Worm (Caenorhabditis elegans) whole organism, young adult: Measurements from ENCODE around the gene srx-87.
A peak's percentile ranks its signal among the peaks of the same experiment; 100 is the strongest.

ENCODE experiments used
- C06A6.2 ChIP-seq: fragments of 200-800 bp; sonication (Bioruptor generic); conservative IDR thresholded peaks from 2 replicates; pipeline ENCODE4 v1.3.6; 2022; ENCODE audit warnings: missing genetic modification characterization, missing compliant biosample characterization
- F23B12.7 ChIP-seq: sonication (generic microtip); optimal IDR thresholded peaks from 2 replicates; lab custom pipeline; 2017; ENCODE audit warnings: missing genetic modification characterization, mild to moderate bottlenecking, missing compliant biosample characterization, antibody characterized with exemption, moderate library complexity; ENCODE audit not compliant: insufficient read depth
- F37B4.10 ChIP-seq: fragments of 200-800 bp; sonication (Bioruptor generic); IDR thresholded peaks from 2 replicates; pipeline ENCODE4 v1.3.6; 2022; ENCODE audit warnings: missing genetic modification characterization, missing compliant biosample characterization
- F39B2.1 ChIP-seq: fragments of 200-800 bp; sonication (Bioruptor generic); IDR thresholded peaks from 2 replicates; pipeline ENCODE4 v1.3.6; 2022; ENCODE audit warnings: missing genetic modification reagents, missing genetic modification characterization, missing compliant biosample characterization
- F52B5.7 ChIP-seq: sonication (generic microtip); optimal IDR thresholded peaks from 2 replicates; lab custom pipeline; 2016; ENCODE audit warnings: mild to moderate bottlenecking, missing genetic modification characterization, missing compliant biosample characterization
- F57A8.1 ChIP-seq: fragments of 200-800 bp; sonication (Bioruptor generic); optimal IDR thresholded peaks from 2 replicates; lab custom pipeline; 2018; ENCODE audit warnings: mild to moderate bottlenecking, missing genetic modification characterization, moderate library complexity, missing compliant biosample characterization
- Y53G8AR.9 ChIP-seq: fragments of 200-800 bp; sonication (Bioruptor generic); conservative IDR thresholded peaks from 2 replicates; pipeline ENCODE4 v1.3.6; 2022; ENCODE audit warnings: missing genetic modification reagents, missing genetic modification characterization, missing compliant biosample characterization
- Y56A3A.18 ChIP-seq: fragments of 200-800 bp; sonication (Bioruptor generic); IDR thresholded peaks from 2 replicates; pipeline ENCODE4 v1.3.6; 2022; ENCODE audit warnings: missing genetic modification reagents, missing genetic modification characterization, missing compliant biosample characterization
- Y79H2A.3 ChIP-seq: fragments of 200-800 bp; sonication (Bioruptor generic); conservative IDR thresholded peaks from 2 replicates; pipeline ENCODE4 v1.3.6; 2022; ENCODE audit warnings: missing genetic modification reagents, missing genetic modification characterization, missing compliant biosample characterization
- ZK185.1 ChIP-seq: sonication (generic microtip); optimal IDR thresholded peaks from 2 replicates; lab custom pipeline; 2016; ENCODE audit warnings: mild to moderate bottlenecking, missing genetic modification characterization, missing compliant biosample characterization; ENCODE audit not compliant: poor library complexity, severe bottlenecking
- ama-1 ChIP-seq, 3 experiments: fragments of 150-350 bp in 1 of 3; sonication (generic microtip) in 2 of 3; optimal IDR thresholded peaks; 2 replicates each; lab custom pipeline; 2014 to 2018; ENCODE audit warnings: missing biosample characterization in 2 of 3, missing genetic modification characterization in 2 of 3, missing genetic modification reagents in 2 of 3
- aptf-2 ChIP-seq: fragments of 200-800 bp; sonication (Bioruptor generic); conservative IDR thresholded peaks from 2 replicates; pipeline ENCODE4 v1.3.6; 2022; ENCODE audit warnings: missing genetic modification reagents, missing genetic modification characterization, missing compliant biosample characterization
- atf-7 ChIP-seq: sonication (generic microtip); optimal IDR thresholded peaks from 2 replicates; lab custom pipeline; 2017; ENCODE audit warnings: mild to moderate bottlenecking, missing genetic modification characterization, missing compliant biosample characterization
- attf-3 ChIP-seq: fragments of 200-800 bp; sonication (Bioruptor generic); conservative IDR thresholded peaks from 2 replicates; pipeline ENCODE4 v1.3.6; 2022; ENCODE audit warnings: missing genetic modification reagents, missing genetic modification characterization, missing compliant biosample characterization
- attf-6 ChIP-seq: fragments of 200-800 bp; sonication (Bioruptor generic); IDR thresholded peaks from 2 replicates; pipeline ENCODE4 v1.3.6; 2022; ENCODE audit warnings: missing genetic modification reagents, missing genetic modification characterization, missing compliant biosample characterization
- ceh-100 ChIP-seq: fragments of 200-800 bp; sonication (Bioruptor generic); IDR thresholded peaks from 2 replicates; pipeline ENCODE4 v1.3.6; 2022; ENCODE audit warnings: missing genetic modification reagents, missing genetic modification characterization, missing compliant biosample characterization
- chd-7 ChIP-seq: sonication (generic microtip); optimal IDR thresholded peaks from 2 replicates; lab custom pipeline; 2016; ENCODE audit warnings: mild to moderate bottlenecking, missing genetic modification characterization, moderate library complexity, missing compliant biosample characterization
- efl-1 ChIP-seq: fragments of 150-350 bp; optimal IDR thresholded peaks from 2 replicates; lab custom pipeline; 2014; ENCODE audit warnings: missing biosample characterization, missing genetic modification reagents, missing genetic modification characterization
- ekl-4 ChIP-seq: fragments of 200-800 bp; sonication (Bioruptor generic); IDR thresholded peaks from 2 replicates; pipeline ENCODE4 v1.3.6; 2022; ENCODE audit warnings: missing genetic modification reagents, missing genetic modification characterization, missing compliant biosample characterization
- gei-17 ChIP-seq: fragments of 200-800 bp; sonication (Bioruptor generic); optimal IDR thresholded peaks from 2 replicates; lab custom pipeline; 2018; ENCODE audit warnings: mild to moderate bottlenecking, missing genetic modification characterization, missing compliant biosample characterization
- hlh-12 ChIP-seq: sonication (generic microtip); optimal IDR thresholded peaks from 2 replicates; lab custom pipeline; 2016; ENCODE audit warnings: missing genetic modification characterization, missing compliant biosample characterization
- lag-1 ChIP-seq: fragments of 200-800 bp; sonication (Bioruptor generic); IDR thresholded peaks from 2 replicates; pipeline ENCODE4 v1.3.6; 2022; ENCODE audit warnings: missing genetic modification reagents, missing genetic modification characterization, missing compliant biosample characterization
- let-607 ChIP-seq, 2 experiments: fragments of 200-800 bp in 1 of 2; sonication (Bioruptor generic) in 1 of 2; sonication (generic microtip) in 1 of 2; optimal IDR thresholded peaks; 2 replicates each; lab custom pipeline; 2016 to 2018; ENCODE audit warnings: mild to moderate bottlenecking in 2 of 2, missing compliant biosample characterization in 2 of 2, missing genetic modification characterization in 2 of 2, moderate library complexity in 2 of 2, missing genotype in 1 of 2
- lsy-27 ChIP-seq: sonication (generic microtip); optimal IDR thresholded peaks from 2 replicates; lab custom pipeline; 2017; ENCODE audit warnings: missing genetic modification characterization, mild to moderate bottlenecking, missing compliant biosample characterization, antibody characterized with exemption, missing genotype, borderline replicate concordance; ENCODE audit not compliant: insufficient read depth
- madf-3 ChIP-seq: fragments of 200-800 bp; sonication (Bioruptor generic); IDR thresholded peaks from 2 replicates; pipeline ENCODE4 v1.3.6; 2022; ENCODE audit warnings: missing genetic modification reagents, missing genetic modification characterization, missing compliant biosample characterization
- mcd-1 ChIP-seq: fragments of 200-800 bp; sonication (Bioruptor generic); IDR thresholded peaks from 2 replicates; pipeline ENCODE4 v1.3.6; 2022; ENCODE audit warnings: missing genetic modification reagents, missing genetic modification characterization, missing compliant biosample characterization
- nfyb-1 ChIP-seq: fragments of 200-800 bp; sonication (Bioruptor generic); IDR thresholded peaks from 2 replicates; pipeline ENCODE4 v1.3.6; 2022; ENCODE audit warnings: missing genetic modification reagents, missing genetic modification characterization, missing compliant biosample characterization
- pbrm-1 ChIP-seq: fragments of 200-800 bp; sonication (Bioruptor generic); IDR thresholded peaks from 2 replicates; pipeline ENCODE4 v1.3.6; 2022; ENCODE audit warnings: missing genetic modification reagents, missing genetic modification characterization, missing compliant biosample characterization
- rcor-1 ChIP-seq: fragments of 200-800 bp; sonication (Bioruptor generic); IDR thresholded peaks from 2 replicates; pipeline ENCODE4 v1.3.6; 2022; ENCODE audit warnings: missing genetic modification reagents, missing genetic modification characterization, missing compliant biosample characterization
- rpc-1 ChIP-seq, 2 experiments: fragments of 150-350 bp in 1 of 2; sonication (generic microtip) in 1 of 2; optimal IDR thresholded peaks; 2 replicates each; lab custom pipeline; 2014 to 2018; ENCODE audit warnings: missing biosample characterization in 1 of 2, missing genetic modification characterization in 1 of 2, missing genetic modification reagents in 1 of 2, missing genotype in 1 of 2
- sea-2 ChIP-seq: fragments of 200-800 bp; sonication (Bioruptor generic); IDR thresholded peaks from 2 replicates; pipeline ENCODE4 v1.3.6; 2022; ENCODE audit warnings: missing genetic modification characterization, missing compliant biosample characterization
- snpc-3.4 ChIP-seq: sonication (generic microtip); optimal IDR thresholded peaks from 2 replicates; lab custom pipeline; 2017; ENCODE audit warnings: missing genetic modification characterization, mild to moderate bottlenecking, missing compliant biosample characterization, antibody characterized with exemption, moderate library complexity, missing genotype, missing genetic modification reagents
- snpc-4 ChIP-seq, 5 experiments: fragments of 150-350 bp in 1 of 5; sonication (generic microtip) in 4 of 5; optimal IDR thresholded peaks; 2 replicates each; lab custom pipeline; 2014 to 2018; ENCODE audit warnings: missing genetic modification characterization in 5 of 5, missing biosample characterization in 3 of 5, antibody characterized with exemption in 2 of 5, mild to moderate bottlenecking in 2 of 5, missing compliant biosample characterization in 2 of 5, missing genotype in 2 of 5, moderate library complexity in 2 of 5, missing genetic modification reagents in 1 of 5
- somi-1 ChIP-seq: fragments of 200-800 bp; sonication (Bioruptor generic); optimal IDR thresholded peaks from 2 replicates; lab custom pipeline; 2018; ENCODE audit warnings: mild to moderate bottlenecking, missing genetic modification characterization, missing compliant biosample characterization
- tbp1 ChIP-seq: fragments of 200-800 bp; sonication (Bioruptor generic); optimal IDR thresholded peaks from 2 replicates; lab custom pipeline; 2018; ENCODE audit warnings: mild to moderate bottlenecking, missing genetic modification characterization, missing compliant biosample characterization
- ztf-22 ChIP-seq: fragments of 200-800 bp; sonication (Bioruptor generic); optimal IDR thresholded peaks from 2 replicates; lab custom pipeline; 2018; ENCODE audit warnings: mild to moderate bottlenecking, missing genetic modification characterization, moderate library complexity, missing compliant biosample characterization

Gene srx-87

DNA sequence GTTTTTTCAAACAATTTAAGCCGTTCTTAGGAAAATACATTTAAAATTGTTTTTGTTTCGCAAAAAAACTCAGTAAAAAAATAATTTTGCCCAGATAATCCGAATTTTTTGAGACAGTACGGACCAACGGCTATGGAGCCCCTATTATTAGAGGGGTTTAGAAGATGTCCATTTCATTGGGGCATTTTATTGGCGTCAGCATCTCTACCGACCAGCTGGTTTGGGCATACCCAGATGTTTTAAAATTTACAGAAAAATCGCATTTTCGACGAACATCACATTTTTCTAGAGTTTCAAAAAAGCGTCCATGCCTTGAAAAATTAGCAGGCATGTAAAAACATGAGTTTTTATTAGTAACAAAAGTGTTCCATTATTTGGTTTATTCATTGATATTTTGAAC is 23.4 kb upstream of the srx-87 start (continued):
- TF ChIP-seq F57A8.1: no peak
- TF ChIP-seq mcd-1 (GFP tag; lab: Robert Waterston, UW): no peak
- TF ChIP-seq attf-6: no peak
- TF ChIP-seq F52B5.7 (tag; lab: Kevin White, UChicago): peak; percentile 76
- no peak for TF ChIP-seq hlh-12
- TF ChIP-seq F23B12.7: no peak
- peak; percentile 3 for TF ChIP-seq gei-17 (GFP tag; lab: Kevin White, UChicago)
- no peak for TF ChIP-seq Y79H2A.3 (GFP tag; lab: Robert Waterston, UW)
- no peak for TF ChIP-seq snpc-3.4 (tag; lab: Kevin White, UChicago)
- no peak for TF ChIP-seq rpc-1 (optimal IDR thresholded peaks at IDR 0.05; lab: Kevin White, UChicago)
- TF ChIP-seq rpc-1 (tag; optimal IDR thresholded peaks at IDR 0.05; lab: Kevin White, UChicago): no peak
- no peak for TF ChIP-seq ztf-22
- 0 out of 2 replicates have a peak, but pooled peaks have one; percentile 21 for TF ChIP-seq Y53G8AR.9
- no peak for TF ChIP-seq ama-1 (optimal IDR thresholded peaks at IDR 0.05; lab: Kevin White, UChicago)
- TF ChIP-seq ama-1 (GFP tag; optimal IDR thresholded peaks at IDR 0.05; lab: Kevin White, UChicago): no peak
- TF ChIP-seq madf-3 (GFP tag; lab: Robert Waterston, UW): 0 out of 2 replicates have a peak, but pooled peaks have one; percentile 38
- no peak for TF ChIP-seq C06A6.2 (GFP tag; lab: Robert Waterston, UW)
- no peak for TF ChIP-seq sea-2 (GFP tag; lab: Robert Waterston, UW)
- TF ChIP-seq lsy-27 (tag; lab: Kevin White, UChicago): no peak
- no peak for TF ChIP-seq F39B2.1 (GFP tag; lab: Robert Waterston, UW)
- 0 out of 2 replicates have a peak, but pooled peaks have one; percentile 32 for TF ChIP-seq attf-3 (GFP tag; lab: Robert Waterston, UW)
- TF ChIP-seq lag-1 (GFP tag; lab: Robert Waterston, UW): no peak
- no peak for TF ChIP-seq atf-7 (tag; lab: Kevin White, UChicago)
- 0 out of 2 replicates have a peak, but pooled peaks have one; percentile 7 for TF ChIP-seq aptf-2
- no peak for TF ChIP-seq F37B4.10 (GFP tag; lab: Robert Waterston, UW)
- peak; percentile 30 for TF ChIP-seq somi-1 (GFP tag; lab: Kevin White, UChicago)
- no peak for TF ChIP-seq rcor-1 (GFP tag; lab: Robert Waterston, UW)
- TF ChIP-seq chd-7 (tag; lab: Kevin White, UChicago): peak; percentile 44
- TF ChIP-seq efl-1: no peak
- no peak for TF ChIP-seq snpc-4 (GFP tag; optimal IDR thresholded peaks at IDR 0.05; lab: Kevin White, UChicago)
- no peak for TF ChIP-seq snpc-4 (tag; optimal IDR thresholded peaks at IDR 0.05; lab: Kevin White, UChicago)
- TF ChIP-seq Y56A3A.18 (GFP tag; lab: Robert Waterston, UW): no peak
- TF ChIP-seq let-607 (tag; optimal IDR thresholded peaks at IDR 0.05; lab: Kevin White, UChicago): peak in 1 of 2 experiments; percentile 20
- TF ChIP-seq ZK185.1 (tag; lab: Kevin White, UChicago): no peak

DNA sequence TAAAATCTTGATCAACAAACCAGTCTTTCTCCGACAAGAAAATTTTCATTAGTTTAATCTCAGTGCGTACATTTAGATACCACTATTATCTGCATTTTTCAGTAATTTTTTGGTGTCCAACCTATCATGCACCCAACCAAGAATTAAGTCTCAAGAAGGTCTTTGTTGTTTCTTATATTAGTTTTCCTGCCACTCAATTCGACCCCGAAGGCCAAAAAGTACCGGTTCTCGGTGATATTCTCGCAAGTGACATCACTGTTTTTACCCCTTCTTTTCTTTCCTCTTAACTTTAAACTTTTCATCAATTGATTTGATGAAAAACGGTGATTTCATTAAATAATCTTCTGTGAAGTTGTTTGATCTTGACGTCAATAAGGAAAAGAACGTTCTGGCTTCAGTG is 21.1 kb upstream of the srx-87 start, which contains the start of gene F38B7.2:
TSS of gene F38B7.2 (plus strand) at position 400 of the 400 bp plus-strand sequence.
- TF ChIP-seq pbrm-1 (0 out of 2 replicates have a peak, but pooled peaks have one; percentile 15), attf-3 (GFP tag; lab: Robert Waterston, UW) (no peak), tbp1 (GFP tag; lab: Kevin White, UChicago) (no peak), nfyb-1 (GFP tag; lab: Robert Waterston, UW) (no peak), lsy-27 (tag; lab: Kevin White, UChicago) (no peak), ceh-100 (GFP tag; lab: Robert Waterston, UW) (no peak), ekl-4 (GFP tag; lab: Robert Waterston, UW) (no peak)
